Fruit fly (Drosophila melanogaster) whole organism, embryonic: ENCODE data around the gene CG6415.
A peak's percentile ranks its signal among the peaks of the same experiment; 100 is the strongest.

Experiments
- C15 ChIP-seq: fragments of 200-800 bp; sonication (Bioruptor generic); IDR thresholded peaks from 3 replicates; pipeline ENCODE4 v1.3.6; 2022; ENCODE audit warnings: missing biosample characterization, missing genetic modification characterization
- CG10274 ChIP-seq: fragments of 200-800 bp; sonication (Bioruptor generic); optimal IDR thresholded peaks from 3 replicates; lab custom pipeline; 2017; ENCODE audit warnings: missing biosample characterization, mild to moderate bottlenecking, missing genetic modification characterization
- CG12104 ChIP-seq: fragments of 200-800 bp; sonication (Bioruptor generic); optimal IDR thresholded peaks from 3 replicates; lab custom pipeline; 2016; ENCODE audit warnings: missing biosample characterization, missing genetic modification characterization
- CG13424 ChIP-seq: fragments of 200-800 bp; sonication (Bioruptor generic); optimal IDR thresholded peaks from 2 replicates; lab custom pipeline; 2019; ENCODE audit warnings: missing biosample characterization, mild to moderate bottlenecking, missing genetic modification characterization, moderate library complexity
- CG13894 ChIP-seq: fragments of 200-800 bp; sonication (Bioruptor generic); optimal IDR thresholded peaks from 3 replicates; lab custom pipeline; 2018; ENCODE audit warnings: missing biosample characterization, mild to moderate bottlenecking, missing genetic modification characterization, moderate library complexity
- CG14710 ChIP-seq: fragments of 200-800 bp; sonication (Bioruptor generic); optimal IDR thresholded peaks from 3 replicates; lab custom pipeline; 2019; ENCODE audit warnings: missing biosample characterization, mild to moderate bottlenecking, missing genetic modification characterization, moderate library complexity
- CG1792 ChIP-seq: fragments of 200-800 bp; sonication (Bioruptor generic); optimal IDR thresholded peaks from 2 replicates; lab custom pipeline; 2016; ENCODE audit warnings: missing biosample characterization, missing genetic modification characterization
- CG31388 ChIP-seq: fragments of 200-800 bp; sonication (Bioruptor generic); optimal IDR thresholded peaks from 2 replicates; lab custom pipeline; 2016; ENCODE audit warnings: missing biosample characterization, missing genetic modification characterization
- CG7271 ChIP-seq: fragments of 200-800 bp; sonication (Bioruptor generic); optimal IDR thresholded peaks from 2 replicates; lab custom pipeline; 2018; ENCODE audit warnings: missing biosample characterization, mild to moderate bottlenecking, missing genetic modification characterization, moderate library complexity
- CG8089 ChIP-seq: fragments of 200-800 bp; sonication (Bioruptor generic); optimal IDR thresholded peaks from 3 replicates; lab custom pipeline; 2016; ENCODE audit warnings: missing biosample characterization, missing genetic modification characterization
- CG9876 ChIP-seq: fragments of 200-800 bp; sonication (Bioruptor generic); optimal IDR thresholded peaks from 2 replicates; lab custom pipeline; 2016; ENCODE audit warnings: missing biosample characterization, missing genetic modification characterization
- CHES-1-like ChIP-seq: fragments of 200-800 bp; sonication (Bioruptor generic); optimal IDR thresholded peaks from 2 replicates; lab custom pipeline; 2016; ENCODE audit warnings: missing biosample characterization, missing genetic modification characterization
- CTCF ChIP-seq: fragments of 200-800 bp; sonication (Bioruptor generic); optimal IDR thresholded peaks from 2 replicates; lab custom pipeline; 2017; ENCODE audit warnings: missing biosample characterization, mild to moderate bottlenecking, missing genetic modification characterization, moderate library complexity
- Dad ChIP-seq: fragments of 200-800 bp; sonication (Bioruptor generic); optimal IDR thresholded peaks from 3 replicates; lab custom pipeline; 2016; ENCODE audit warnings: missing biosample characterization, missing genetic modification characterization
- Doc2 ChIP-seq: fragments of 200-800 bp; sonication (Bioruptor generic); IDR thresholded peaks from 2 replicates; pipeline ENCODE4 v1.3.6; 2022; ENCODE audit warnings: missing biosample characterization, missing genetic modification characterization
- HmgD ChIP-seq: fragments of 200-800 bp; sonication (Bioruptor generic); optimal IDR thresholded peaks from 3 replicates; lab custom pipeline; 2016; ENCODE audit warnings: missing biosample characterization, missing genetic modification characterization
- HmgZ ChIP-seq: fragments of 200-800 bp; sonication (Bioruptor generic); optimal IDR thresholded peaks from 2 replicates; lab custom pipeline; 2018; ENCODE audit warnings: missing biosample characterization, mild to moderate bottlenecking, missing genetic modification characterization
- Max ChIP-seq: fragments of 200-800 bp; sonication (Bioruptor generic); optimal IDR thresholded peaks from 2 replicates; lab custom pipeline; 2016; ENCODE audit warnings: missing biosample characterization, mild to moderate bottlenecking, missing genetic modification characterization
- Sox100B ChIP-seq: fragments of 200-800 bp; sonication (Bioruptor generic); optimal IDR thresholded peaks from 3 replicates; lab custom pipeline; 2018; ENCODE audit warnings: missing biosample characterization, mild to moderate bottlenecking, missing genetic modification characterization
- Sry-δ ChIP-seq: fragments of 200-800 bp; sonication (Bioruptor generic); optimal IDR thresholded peaks from 2 replicates; lab custom pipeline; 2016; ENCODE audit warnings: missing biosample characterization, missing genetic modification characterization
- Trl ChIP-seq, 3 experiments: fragments of >200 bp in 2 of 3; fragments of 200-800 bp in 1 of 3; sonication (Bioruptor generic) in 1 of 3; optimal IDR thresholded peaks; 2 replicates in 1 of 3; 3 replicates in 2 of 3; lab custom pipeline; 2016 to 2017; ENCODE audit warnings: missing biosample characterization in 1 of 3, missing genetic modification characterization in 1 of 3
- Xbp1 ChIP-seq: fragments of 200-800 bp; sonication (Bioruptor generic); optimal IDR thresholded peaks from 3 replicates; lab custom pipeline; 2016; ENCODE audit warnings: missing biosample characterization, mild to moderate bottlenecking, missing genetic modification characterization
- YL-1 ChIP-seq: fragments of 200-800 bp; sonication (Bioruptor generic); optimal IDR thresholded peaks from 3 replicates; lab custom pipeline; 2017; ENCODE audit warnings: missing biosample characterization, mild to moderate bottlenecking, missing genetic modification characterization
- abd-A ChIP-seq: fragments of 200-800 bp; sonication (Bioruptor generic); optimal IDR thresholded peaks from 3 replicates; lab custom pipeline; 2019; ENCODE audit warnings: missing biosample characterization, mild to moderate bottlenecking, missing genetic modification characterization, moderate library complexity
- ac ChIP-seq: fragments of 200-800 bp; sonication (Bioruptor generic); optimal IDR thresholded peaks from 3 replicates; lab custom pipeline; 2017; ENCODE audit warnings: missing biosample characterization, mild to moderate bottlenecking, missing genetic modification characterization
- aop ChIP-seq: fragments of 200-800 bp; sonication (Bioruptor generic); IDR thresholded peaks from 2 replicates; pipeline ENCODE4 v1.3.6; 2022; ENCODE audit warnings: missing biosample characterization, missing genetic modification characterization
- br ChIP-seq: fragments of >200 bp; optimal IDR thresholded peaks from 2 replicates; lab custom pipeline; 2017
- bsh ChIP-seq, 2 experiments: fragments of 200-800 bp; sonication (Bioruptor generic); optimal IDR thresholded peaks; 2 replicates each; lab custom pipeline; 2017 to 2018; ENCODE audit warnings: mild to moderate bottlenecking in 2 of 2, missing biosample characterization in 2 of 2, missing genetic modification characterization in 2 of 2, moderate library complexity in 1 of 2
- btn ChIP-seq: fragments of 200-800 bp; sonication (Bioruptor generic); optimal IDR thresholded peaks from 2 replicates; lab custom pipeline; 2016; ENCODE audit warnings: missing biosample characterization, missing genetic modification characterization
- chinmo ChIP-seq: fragments of 200-800 bp; sonication (Bioruptor generic); IDR thresholded peaks from 4 replicates; pipeline ENCODE4 v1.3.6; 2022; ENCODE audit warnings: missing biosample characterization, missing genetic modification characterization; ENCODE audit not compliant: partially characterized antibody
- chn ChIP-seq: fragments of 200-800 bp; sonication (Bioruptor generic); optimal IDR thresholded peaks from 2 replicates; lab custom pipeline; 2016; ENCODE audit warnings: missing biosample characterization, missing genetic modification characterization
- dati ChIP-seq: fragments of 200-800 bp; sonication (Bioruptor generic); IDR thresholded peaks from 2 replicates; pipeline ENCODE4 v1.3.6; 2022; ENCODE audit warnings: missing biosample characterization, missing genetic modification characterization
- dmrt99B ChIP-seq: fragments of 200-800 bp; sonication (Bioruptor generic); optimal IDR thresholded peaks from 2 replicates; lab custom pipeline; 2018; ENCODE audit warnings: missing biosample characterization, mild to moderate bottlenecking, missing genetic modification characterization, moderate library complexity
- ems ChIP-seq: fragments of 200-800 bp; sonication (Bioruptor generic); optimal IDR thresholded peaks from 3 replicates; lab custom pipeline; 2016; ENCODE audit warnings: missing biosample characterization, missing genetic modification characterization
- esg ChIP-seq: fragments of 200-800 bp; sonication (Bioruptor generic); conservative IDR thresholded peaks from 2 replicates; pipeline ENCODE4 v1.3.6; 2022; ENCODE audit warnings: missing biosample characterization, missing genetic modification characterization
- ewg ChIP-seq: fragments of 200-800 bp; sonication (Bioruptor generic); optimal IDR thresholded peaks from 3 replicates; lab custom pipeline; 2017; ENCODE audit warnings: mild to moderate bottlenecking, missing biosample characterization, missing genetic modification reagents, missing genetic modification characterization
- fd102C ChIP-seq: fragments of 200-800 bp; sonication (Bioruptor generic); optimal IDR thresholded peaks from 2 replicates; lab custom pipeline; 2018; ENCODE audit warnings: missing biosample characterization, mild to moderate bottlenecking, missing genetic modification characterization, moderate library complexity
- gro ChIP-seq: fragments of 200-800 bp; sonication (Bioruptor generic); optimal IDR thresholded peaks from 2 replicates; lab custom pipeline; 2016; ENCODE audit warnings: missing biosample characterization, missing genetic modification characterization
- h ChIP-seq: fragments of >200 bp; optimal IDR thresholded peaks from 2 replicates; lab custom pipeline; 2017
- hth ChIP-seq: fragments of >200 bp; optimal IDR thresholded peaks from 2 replicates; lab custom pipeline; 2017; ENCODE audit warnings: inconsistent platforms
- insv ChIP-seq, 2 experiments: fragments of 200-800 bp; sonication (Bioruptor generic); optimal IDR thresholded peaks; 3 replicates each; lab custom pipeline; 2016 to 2018; ENCODE audit warnings: missing biosample characterization in 2 of 2, missing genetic modification characterization in 2 of 2
- lbe ChIP-seq: fragments of 200-800 bp; sonication (Bioruptor generic); optimal IDR thresholded peaks from 2 replicates; lab custom pipeline; 2016; ENCODE audit warnings: missing biosample characterization, mild to moderate bottlenecking, missing genetic modification characterization
- nerfin-1 ChIP-seq: fragments of 200-800 bp; sonication (Bioruptor generic); optimal IDR thresholded peaks from 3 replicates; lab custom pipeline; 2019; ENCODE audit warnings: missing biosample characterization, mild to moderate bottlenecking, missing genetic modification characterization, moderate library complexity
- pum ChIP-seq: fragments of 200-800 bp; sonication (Bioruptor generic); optimal IDR thresholded peaks from 2 replicates; lab custom pipeline; 2016; ENCODE audit warnings: missing biosample characterization, missing genetic modification characterization
- sc ChIP-seq, 3 experiments: fragments of >200 bp in 2 of 3; fragments of 200-800 bp in 1 of 3; sonication (Bioruptor generic) in 1 of 3; optimal IDR thresholded peaks; 2 replicates in 2 of 3; 3 replicates in 1 of 3; lab custom pipeline; 2017; ENCODE audit warnings: mild to moderate bottlenecking in 1 of 3, missing biosample characterization in 1 of 3, missing genetic modification characterization in 1 of 3, missing genetic modification reagents in 1 of 3
- sd ChIP-seq: fragments of 200-800 bp; sonication (Bioruptor generic); optimal IDR thresholded peaks from 3 replicates; lab custom pipeline; 2018; ENCODE audit warnings: missing biosample characterization, mild to moderate bottlenecking, missing genetic modification characterization, moderate library complexity
- slou ChIP-seq: fragments of 200-800 bp; sonication (Bioruptor generic); optimal IDR thresholded peaks from 3 replicates; lab custom pipeline; 2016; ENCODE audit warnings: missing biosample characterization, missing genetic modification characterization
- tio ChIP-seq: fragments of 200-800 bp; sonication (Bioruptor generic); optimal IDR thresholded peaks from 2 replicates; lab custom pipeline; 2017; ENCODE audit warnings: missing biosample characterization, missing genetic modification characterization, inconsistent platforms
- trem ChIP-seq: fragments of 200-800 bp; optimal IDR thresholded peaks from 3 replicates; lab custom pipeline; 2019; ENCODE audit warnings: missing biosample characterization, mild to moderate bottlenecking, missing genetic modification characterization, moderate library complexity
- tup ChIP-seq: fragments of 200-800 bp; sonication (Bioruptor generic); optimal IDR thresholded peaks from 2 replicates; lab custom pipeline; 2016; ENCODE audit warnings: missing biosample characterization, mild to moderate bottlenecking, missing genetic modification characterization, moderate library complexity
- wek ChIP-seq: fragments of 200-800 bp; sonication (Bioruptor generic); optimal IDR thresholded peaks from 3 replicates; lab custom pipeline; 2018; ENCODE audit warnings: missing biosample characterization, mild to moderate bottlenecking, missing genetic modification characterization, moderate library complexity

Gene CG6415

DNA sequence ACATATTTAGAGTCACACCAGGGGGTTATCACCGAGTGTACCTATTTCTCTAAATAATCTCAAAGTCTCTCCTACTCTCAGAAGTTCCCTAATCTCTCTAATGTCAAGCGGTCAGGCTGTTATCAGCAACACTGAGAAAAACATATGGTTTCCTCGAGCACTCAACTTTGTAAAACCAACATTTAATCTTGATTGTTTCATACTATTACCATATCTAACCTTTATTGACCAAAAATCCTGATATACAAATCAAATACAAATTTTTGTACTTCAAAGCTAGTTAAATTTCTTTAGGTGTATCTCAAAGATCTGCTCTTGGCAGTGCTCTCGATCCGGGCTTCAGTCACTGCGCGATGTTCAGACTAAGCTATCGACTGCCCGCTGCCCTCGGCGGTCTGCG lies at the start of gene CG6415 (continued):
- peak; percentile 44 for TF ChIP-seq pum
- peak; percentile 47 for TF ChIP-seq gro (GFP tag; lab: Kevin White, UChicago)
- TF ChIP-seq Sox100B (GFP tag; lab: Kevin White, UChicago): peak; percentile 68
- TF ChIP-seq Doc2 (GFP tag; lab: Robert Waterston, UW): no peak
- peak; percentile 71 for TF ChIP-seq CG1792 (GFP tag; lab: Kevin White, UChicago)
- TF ChIP-seq Trl (optimal IDR thresholded peaks at IDR 0.05; lab: Kevin White, UChicago): no peak
- TF ChIP-seq Trl (GFP tag; optimal IDR thresholded peaks at IDR 0.05; lab: Kevin White, UChicago): peak; percentile 47
- TF ChIP-seq ewg (GFP tag; lab: Kevin White, UChicago): peak; percentile 38
- TF ChIP-seq dmrt99B (tag; lab: Kevin White, UChicago): peak; percentile 80
- peak; percentile 47 for TF ChIP-seq lbe (GFP tag; lab: Kevin White, UChicago)
- peak in 1 of 2 experiments; percentile 83 for TF ChIP-seq bsh (GFP tag; optimal IDR thresholded peaks at IDR 0.05; lab: Kevin White, UChicago)
- TF ChIP-seq sd (tag; lab: Kevin White, UChicago): no peak
- TF ChIP-seq CG13894: peak; percentile 43
- peak; percentile 14 for TF ChIP-seq CHES-1-like (GFP tag; lab: Kevin White, UChicago)
- peak; percentile 52 for TF ChIP-seq chn
- TF ChIP-seq ac (GFP tag; lab: Kevin White, UChicago): no peak
- no peak for TF ChIP-seq sc (optimal IDR thresholded peaks at IDR 0.05; lab: Kevin White, UChicago)
- peak; percentile 47 for TF ChIP-seq sc (GFP tag; optimal IDR thresholded peaks at IDR 0.05; lab: Kevin White, UChicago)
- TF ChIP-seq btn (GFP tag; lab: Kevin White, UChicago): peak; percentile 30
- no peak for TF ChIP-seq br (lab: Kevin White, UChicago)
- peak; percentile 70; the same call in 2 of the 3 replicates for TF ChIP-seq C15 (GFP tag; lab: Robert Waterston, UW)
- peak; percentile 51 for TF ChIP-seq HmgZ (tag; lab: Kevin White, UChicago)
- peak; percentile 44 for TF ChIP-seq CG10274 (GFP tag; lab: Kevin White, UChicago)
- 0 out of 2 replicates have a peak, but pooled peaks have one; percentile 38 for TF ChIP-seq aop (GFP tag; lab: Robert Waterston, UW)
- TF ChIP-seq CG14710: peak; percentile 70
- peak; percentile 46; the same call in 1 of the 2 replicates for TF ChIP-seq esg (GFP tag; lab: Robert Waterston, UW)
- peak; percentile 84 for TF ChIP-seq CG13424
- TF ChIP-seq HmgD: no peak
- peak; percentile 68 for TF ChIP-seq ems (GFP tag; lab: Kevin White, UChicago)
- TF ChIP-seq tup (GFP tag; lab: Kevin White, UChicago): peak; percentile 36
- TF ChIP-seq CG7271: no peak
- TF ChIP-seq YL-1 (GFP tag; lab: Kevin White, UChicago): no peak
- no peak for TF ChIP-seq abd-A (tag; lab: Kevin White, UChicago)
- peak; percentile 36 for TF ChIP-seq tio (GFP tag; lab: Kevin White, UChicago)
- TF ChIP-seq CG8089 (GFP tag; lab: Kevin White, UChicago): peak; percentile 44
- TF ChIP-seq CG31388 (GFP tag; lab: Kevin White, UChicago): no peak
- peak; percentile 55 for TF ChIP-seq trem (tag; lab: Kevin White, UChicago)
- peak; percentile 76 for TF ChIP-seq Xbp1 (GFP tag; lab: Kevin White, UChicago)
- TF ChIP-seq CTCF (GFP tag; lab: Kevin White, UChicago): no peak
- no peak for TF ChIP-seq chinmo
- TF ChIP-seq insv (GFP tag; optimal IDR thresholded peaks at IDR 0.05; lab: Kevin White, UChicago): no peak
- peak; percentile 54 for TF ChIP-seq CG12104
- no peak for TF ChIP-seq nerfin-1 (tag; lab: Kevin White, UChicago)
- peak; percentile 25 for TF ChIP-seq slou (GFP tag; lab: Kevin White, UChicago)
- TF ChIP-seq h (lab: Kevin White, UChicago): no peak
- TF ChIP-seq wek: peak; percentile 9
- peak; percentile 50; the same call in 1 of the 2 replicates for TF ChIP-seq dati (GFP tag; lab: Robert Waterston, UW)
- TF ChIP-seq hth (lab: Kevin White, UChicago): no peak
- no peak for TF ChIP-seq fd102C (GFP tag; lab: Kevin White, UChicago)
- TF ChIP-seq CG9876: peak; percentile 57
- TF ChIP-seq Max (GFP tag; lab: Kevin White, UChicago): peak; percentile 3
- TF ChIP-seq Dad (GFP tag; lab: Kevin White, UChicago): peak; percentile 20
- TF ChIP-seq Sry-δ (GFP tag; lab: Kevin White, UChicago): peak; percentile 42
